Worm (Caenorhabditis elegans): ENCODE data around the gene aco-1.

DNA sequence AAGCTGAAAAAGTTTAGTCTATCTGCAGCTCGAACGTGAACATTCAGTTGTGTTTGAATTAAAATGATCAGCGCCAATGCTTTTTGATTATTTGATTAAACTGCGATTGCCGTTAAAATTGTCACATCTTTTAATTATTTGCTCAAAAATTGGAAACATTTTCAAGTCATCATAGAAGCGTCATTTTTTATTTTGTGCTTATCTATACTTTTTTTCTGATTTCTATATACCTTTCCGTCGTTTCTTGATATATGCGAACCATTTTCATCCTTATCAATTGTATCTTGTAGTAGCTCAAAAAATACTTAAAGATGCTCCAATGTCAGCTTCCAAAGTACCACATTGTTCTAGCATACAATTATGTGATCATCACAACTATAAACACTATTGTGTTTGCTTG is 11.6 kb downstream of the aco-1 start:
- no peak for TF ChIP-seq ceh-100 (GFP tag; IDR thresholded peaks at IDR 0.05)
- no peak for TF ChIP-seq snpc-4 (GFP tag; optimal IDR thresholded peaks at IDR 0.05)
- no peak for TF ChIP-seq snpc-4 (tag; optimal IDR thresholded peaks at IDR 0.05)
- TF ChIP-seq die-1 (tag; optimal IDR thresholded peaks at IDR 0.05), result no peak
- TF ChIP-seq dpff-1 (tag; optimal IDR thresholded peaks at IDR 0.05), result no peak
- TF ChIP-seq madf-8 (GFP tag; conservative IDR thresholded peaks at IDR 0.05), result no peak
- no peak for TF ChIP-seq F49E8.2 (tag; optimal IDR thresholded peaks at IDR 0.05; ENCODE audit: insufficient read depth)
- TF ChIP-seq ceh-27 (GFP tag; optimal IDR thresholded peaks at IDR 0.05), result no peak
- no peak for TF ChIP-seq pha-4 (tag; optimal IDR thresholded peaks at IDR 0.05)
- no peak for TF ChIP-seq nhr-120 (GFP tag; IDR thresholded peaks at IDR 0.05)
- TF ChIP-seq F57C9.4 (tag; optimal IDR thresholded peaks at IDR 0.05), result no peak
- TF ChIP-seq hlh-12 (tag; optimal IDR thresholded peaks at IDR 0.05), result no peak
- no peak for TF ChIP-seq sptf-2 (GFP tag; optimal IDR thresholded peaks at IDR 0.05)

Measured in whole organism, young adult.